Worm (Caenorhabditis elegans) whole organism, L1 larva: ENCODE results near the gene pgap-1.

ENCODE experiments used
- C16A3.4 ChIP-seq: fragments of 150-350 bp; optimal IDR thresholded peaks from 2 replicates; lab custom pipeline; 2014; ENCODE audit warnings: missing biosample characterization, missing genetic modification characterization
- Y116A8C.19 ChIP-seq: sonication (generic microtip); optimal IDR thresholded peaks from 2 replicates; lab custom pipeline; 2016; ENCODE audit warnings: missing compliant biosample characterization, missing genetic modification characterization, borderline replicate concordance
- aha-1 ChIP-seq: fragments of 150-350 bp; optimal IDR thresholded peaks from 2 replicates; lab custom pipeline; 2014; ENCODE audit warnings: missing biosample characterization, missing genetic modification characterization
- ceh-63 ChIP-seq: fragments of 200-800 bp; sonication (Bioruptor generic); optimal IDR thresholded peaks from 2 replicates; lab custom pipeline; 2018; ENCODE audit warnings: mild to moderate bottlenecking, missing genetic modification characterization, missing compliant biosample characterization
- ceh-82 ChIP-seq, 3 experiments: fragments of 150-350 bp in 1 of 3; sonication (generic microtip) in 2 of 3; optimal IDR thresholded peaks; 2 replicates each; lab custom pipeline; 2014 to 2017; ENCODE audit warnings: missing biosample characterization in 3 of 3, missing genetic modification characterization in 3 of 3
- ceh-90 ChIP-seq: sonication (generic microtip); optimal IDR thresholded peaks from 2 replicates; lab custom pipeline; 2016; ENCODE audit warnings: missing genetic modification characterization, missing compliant biosample characterization
- dsc-1 ChIP-seq: sonication (generic microtip); optimal IDR thresholded peaks from 2 replicates; lab custom pipeline; 2016; ENCODE audit warnings: mild to moderate bottlenecking, missing genetic modification characterization, missing compliant biosample characterization
- egl-13 ChIP-seq: sonication (generic microtip); optimal IDR thresholded peaks from 2 replicates; lab custom pipeline; 2016; ENCODE audit warnings: missing genotype, missing genetic modification reagents, missing genetic modification characterization, missing compliant biosample characterization
- elt-2 ChIP-seq: sonication (generic microtip); optimal IDR thresholded peaks from 2 replicates; lab custom pipeline; 2016; ENCODE audit warnings: missing genetic modification characterization, mild to moderate bottlenecking, inconsistent platforms, missing compliant biosample characterization, missing genetic modification reagents
- elt-3 ChIP-seq, 6 experiments: fragments of 150-350 bp in 1 of 6; sonication (generic microtip); optimal IDR thresholded peaks; 2 replicates each; lab custom pipeline; 2017 to 2018; ENCODE audit warnings: missing biosample characterization in 6 of 6, missing genetic modification characterization in 6 of 6, inconsistent platforms in 1 of 6
- fkh-8 ChIP-seq: sonication (generic microtip); optimal IDR thresholded peaks from 2 replicates; lab custom pipeline; 2016; ENCODE audit warnings: mild to moderate bottlenecking, missing genetic modification characterization, missing compliant biosample characterization
- hlh-17 ChIP-seq: fragments of 200-800 bp; sonication (Bioruptor generic); optimal IDR thresholded peaks from 2 replicates; lab custom pipeline; 2018; ENCODE audit warnings: missing genetic modification characterization, mild to moderate bottlenecking, missing compliant biosample characterization, moderate library complexity, borderline replicate concordance
- hlh-4 ChIP-seq: sonication (generic microtip); optimal IDR thresholded peaks from 2 replicates; lab custom pipeline; 2016; ENCODE audit warnings: mild to moderate bottlenecking, missing genetic modification characterization, missing compliant biosample characterization
- hpl-2 ChIP-seq: fragments of 150-350 bp; optimal IDR thresholded peaks from 2 replicates; lab custom pipeline; 2014; ENCODE audit warnings: missing biosample characterization, missing genetic modification reagents, missing genetic modification characterization
- jun-1 ChIP-seq: fragments of 150-350 bp; optimal IDR thresholded peaks from 2 replicates; lab custom pipeline; 2014; ENCODE audit warnings: missing biosample characterization, missing genetic modification reagents, missing genetic modification characterization
- lin-13 ChIP-seq: fragments of 150-350 bp; optimal IDR thresholded peaks from 2 replicates; lab custom pipeline; 2014; ENCODE audit warnings: missing biosample characterization, missing genetic modification reagents, missing genetic modification characterization
- lin-14 ChIP-seq: fragments of 200-800 bp; sonication (Bioruptor generic); optimal IDR thresholded peaks from 2 replicates; lab custom pipeline; 2018; ENCODE audit warnings: mild to moderate bottlenecking, missing genetic modification characterization, moderate library complexity, missing compliant biosample characterization
- lin-15B ChIP-seq: fragments of 150-350 bp; sonication (generic microtip); optimal IDR thresholded peaks from 3 replicates; lab custom pipeline; 2014; ENCODE audit warnings: missing biosample characterization, missing genetic modification characterization
- lir-3 ChIP-seq: sonication (generic microtip); optimal IDR thresholded peaks from 2 replicates; lab custom pipeline; 2016; ENCODE audit warnings: mild to moderate bottlenecking, missing genetic modification characterization, moderate library complexity, missing compliant biosample characterization; ENCODE audit not compliant: poor library complexity
- lsy-2 ChIP-seq, 2 experiments: fragments of 150-350 bp; optimal IDR thresholded peaks; 2 replicates each; lab custom pipeline; 2014; ENCODE audit warnings: missing biosample characterization in 2 of 2, missing genetic modification characterization in 2 of 2
- nhr-11 ChIP-seq: fragments of 150-350 bp; optimal IDR thresholded peaks from 2 replicates; lab custom pipeline; 2014; ENCODE audit warnings: missing biosample characterization, missing genetic modification characterization
- nhr-12 ChIP-seq: sonication (generic microtip); optimal IDR thresholded peaks from 2 replicates; lab custom pipeline; 2017; ENCODE audit warnings: missing biosample characterization, missing genetic modification characterization
- nhr-28 ChIP-seq: fragments of 150-350 bp; optimal IDR thresholded peaks from 2 replicates; lab custom pipeline; 2014; ENCODE audit warnings: missing biosample characterization, missing genetic modification characterization
- nhr-47 ChIP-seq: sonication (generic microtip); optimal IDR thresholded peaks from 2 replicates; lab custom pipeline; 2016; ENCODE audit warnings: mild to moderate bottlenecking, missing genetic modification characterization, moderate library complexity, missing compliant biosample characterization
- nhr-71 ChIP-seq: sonication (generic microtip); optimal IDR thresholded peaks from 2 replicates; lab custom pipeline; 2016; ENCODE audit warnings: mild to moderate bottlenecking, missing genetic modification characterization, moderate library complexity, missing compliant biosample characterization
- nhr-85 ChIP-seq: sonication (generic microtip); peaks from one replicate; lab custom pipeline; 2016; ENCODE audit warnings: missing genetic modification characterization, inconsistent platforms, missing compliant biosample characterization
- nhr-90 ChIP-seq: sonication (generic microtip); optimal IDR thresholded peaks from 2 replicates; lab custom pipeline; 2016; ENCODE audit warnings: mild to moderate bottlenecking, missing genetic modification characterization, missing compliant biosample characterization; ENCODE audit not compliant: poor library complexity
- pag-3 ChIP-seq: sonication (generic microtip); optimal IDR thresholded peaks from 2 replicates; lab custom pipeline; 2017; ENCODE audit warnings: missing genetic modification characterization, mild to moderate bottlenecking, missing compliant biosample characterization, antibody characterized with exemption, borderline replicate concordance; ENCODE audit not compliant: insufficient read depth
- pqm-1 ChIP-seq: sonication (generic microtip); optimal IDR thresholded peaks from 3 replicates; lab custom pipeline; 2017; ENCODE audit warnings: missing biosample characterization, missing genetic modification characterization
- rnt-1 ChIP-seq: sonication (generic microtip); optimal IDR thresholded peaks from 2 replicates; lab custom pipeline; 2016; ENCODE audit warnings: mild to moderate bottlenecking, missing genetic modification characterization, moderate library complexity, missing compliant biosample characterization
- skn-1 ChIP-seq: fragments of 150-350 bp; optimal IDR thresholded peaks from 2 replicates; lab custom pipeline; 2014; ENCODE audit warnings: missing biosample characterization, missing genetic modification characterization
- snu-23 ChIP-seq: sonication (generic microtip); optimal IDR thresholded peaks from 2 replicates; lab custom pipeline; 2016; ENCODE audit warnings: missing genetic modification characterization, missing compliant biosample characterization
- sptf-1 ChIP-seq: fragments of 150-350 bp; optimal IDR thresholded peaks from 2 replicates; lab custom pipeline; 2014; ENCODE audit warnings: missing biosample characterization, missing genetic modification characterization
- sup-37 ChIP-seq: fragments of 200-800 bp; sonication (Bioruptor generic); optimal IDR thresholded peaks from 2 replicates; lab custom pipeline; 2018; ENCODE audit warnings: mild to moderate bottlenecking, missing genetic modification characterization, missing compliant biosample characterization
- swsn-7 ChIP-seq: sonication (generic microtip); optimal IDR thresholded peaks from 2 replicates; lab custom pipeline; 2016; ENCODE audit warnings: missing genetic modification characterization, missing compliant biosample characterization
- tbx-2 ChIP-seq: sonication (generic microtip); optimal IDR thresholded peaks from 2 replicates; lab custom pipeline; 2016; ENCODE audit warnings: missing genetic modification characterization, missing compliant biosample characterization
- tlp-1 ChIP-seq: fragments of 150-350 bp; optimal IDR thresholded peaks from 2 replicates; lab custom pipeline; 2014; ENCODE audit warnings: missing biosample characterization, missing genetic modification characterization
- unc-130 ChIP-seq: fragments of 150-350 bp; optimal IDR thresholded peaks from 2 replicates; lab custom pipeline; 2017; ENCODE audit warnings: missing biosample characterization, missing genetic modification characterization, inconsistent platforms
- unc-86 ChIP-seq: sonication (generic microtip); optimal IDR thresholded peaks from 2 replicates; lab custom pipeline; 2016; ENCODE audit warnings: missing genetic modification characterization, missing compliant biosample characterization
- unc-98 ChIP-seq: fragments of 200-800 bp; sonication (Bioruptor generic); IDR thresholded peaks from 2 replicates; pipeline ENCODE4 v1.3.6; 2022; ENCODE audit warnings: missing genetic modification characterization, missing compliant biosample characterization
- vab-15 ChIP-seq: sonication (generic microtip); optimal IDR thresholded peaks from 2 replicates; lab custom pipeline; 2017; ENCODE audit warnings: missing genotype, mild to moderate bottlenecking, missing genetic modification characterization, missing compliant biosample characterization
- zag-1 ChIP-seq: fragments of 150-350 bp; optimal IDR thresholded peaks from 2 replicates; lab custom pipeline; 2014; ENCODE audit warnings: missing biosample characterization, missing genetic modification characterization
- zip-4 ChIP-seq: fragments of 200-800 bp; sonication (Bioruptor generic); optimal IDR thresholded peaks from 2 replicates; lab custom pipeline; 2018; ENCODE audit warnings: mild to moderate bottlenecking, missing genetic modification characterization, moderate library complexity, missing compliant biosample characterization
- ztf-11 ChIP-seq, 2 experiments: sonication (generic microtip); optimal IDR thresholded peaks; 2 replicates each; lab custom pipeline; 2016 to 2017; ENCODE audit warnings: missing genetic modification characterization in 2 of 2, missing biosample characterization in 1 of 2, missing compliant biosample characterization in 1 of 2

The pgap-1 gene

ce11 chrV:11268791-11269190, 27.1 kb downstream of the pgap-1 start, which contains the start of gene str-115:
Gene str-115 (plus strand): TSS chrV:11269091.
- TF ChIP-seq tlp-1 (tag; lab: Kevin White, UChicago) (no peak), sptf-1 (tag; lab: Kevin White, UChicago) (no peak), fkh-8 (no peak), lsy-2 (tag; optimal IDR thresholded peaks at IDR 0.05; lab: Kevin White, UChicago) (no peak), lin-15B (tag; lab: Kevin White, UChicago) (no peak), nhr-11 (tag; lab: Kevin White, UChicago) (no peak), sup-37 (GFP tag; lab: Kevin White, UChicago) (no peak), ceh-90 (tag; lab: Kevin White, UChicago) (no peak), ceh-63 (GFP tag; lab: Kevin White, UChicago) (no peak), lin-14 (GFP tag; lab: Kevin White, UChicago) (no peak), pqm-1 (no peak), nhr-85 (tag; lab: Kevin White, UChicago) (no peak), hlh-17 (GFP tag; lab: Kevin White, UChicago) (no peak), elt-3 (tag; optimal IDR thresholded peaks at IDR 0.05; lab: Kevin White, UChicago) (no peak), dsc-1 (tag; lab: Kevin White, UChicago) (no peak)
- TF ChIP-seq, all 84 proteins: peak for 0

DNA sequence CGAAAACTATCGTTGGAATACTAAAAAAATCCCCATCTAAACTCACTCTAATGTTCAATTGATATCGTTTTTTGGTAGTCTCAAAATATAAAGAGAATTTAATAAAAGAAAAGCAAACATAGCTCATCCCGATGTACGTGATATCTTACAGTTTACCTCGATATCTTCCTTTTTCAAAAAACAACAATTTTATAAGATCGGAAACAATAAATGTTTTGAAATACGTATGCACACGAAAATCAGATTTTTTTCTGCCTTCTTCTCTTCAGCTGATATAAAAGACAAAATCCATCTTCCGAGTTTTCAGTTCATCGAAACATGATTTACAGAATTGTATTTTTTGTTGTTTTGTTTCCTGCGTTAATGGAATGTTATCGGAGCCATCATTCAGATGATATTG, 29.4 kb downstream of the pgap-1 start, which contains the start of gene clec-222:
clec-222 (plus strand) TSS at position 301 of the 400 bp plus-strand sequence.
- TF ChIP-seq hpl-2 (GFP tag; lab: Kevin White, UChicago) (no peak), swsn-7 (tag; lab: Kevin White, UChicago) (no peak), C16A3.4 (tag; lab: Kevin White, UChicago) (no peak), aha-1 (tag; lab: Kevin White, UChicago) (no peak), nhr-11 (tag; lab: Kevin White, UChicago) (no peak), unc-130 (tag; lab: Kevin White, UChicago) (no peak), lsy-2 (tag; optimal IDR thresholded peaks at IDR 0.05; lab: Kevin White, UChicago) (no peak), zip-4 (no peak), skn-1 (no peak), nhr-12 (tag; lab: Kevin White, UChicago) (no peak), ceh-82 (tag; optimal IDR thresholded peaks at IDR 0.05; lab: Kevin White, UChicago) (no peak), lin-13 (GFP tag; lab: Kevin White, UChicago) (no peak), egl-13 (tag; lab: Kevin White, UChicago) (no peak), jun-1 (tag; lab: Kevin White, UChicago) (no peak)

ce11 chrV:11272848-11273247, 31.2 kb downstream of the pgap-1 start, which contains the start of gene clec-223:
Gene clec-223 (plus strand): TSS chrV:11273148.
- TF ChIP-seq nhr-90 (tag; lab: Kevin White, UChicago) (no peak), nhr-12 (tag; lab: Kevin White, UChicago) (no peak), lir-3 (tag; lab: Kevin White, UChicago) (no peak), nhr-47 (tag; lab: Kevin White, UChicago) (no peak), rnt-1 (no peak), tlp-1 (tag; lab: Kevin White, UChicago) (no peak), vab-15 (no peak)

DNA sequence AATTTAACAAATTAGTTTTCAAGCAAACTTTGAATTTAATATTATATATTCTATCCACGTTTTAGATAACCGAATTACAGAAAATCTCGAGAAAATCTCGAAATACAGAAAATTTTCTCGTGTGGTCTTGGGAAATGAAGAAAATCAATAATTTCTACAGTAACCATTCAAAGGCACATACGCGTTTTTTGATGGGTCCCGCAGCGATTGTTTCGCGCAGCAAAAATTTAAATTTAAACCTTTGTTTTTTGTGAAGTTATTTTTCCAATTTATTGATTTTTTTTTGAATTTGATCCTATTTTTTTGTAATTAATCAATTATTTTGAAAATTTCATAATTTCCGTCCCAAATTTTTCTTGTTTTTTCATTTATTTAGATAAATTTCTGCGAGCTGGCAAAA, 37.9 kb downstream of the pgap-1 start:
- TF ChIP-seq ceh-82 (tag; optimal IDR thresholded peaks at IDR 0.05; lab: Kevin White, UChicago) = no peak
- no peak for TF ChIP-seq zag-1 (tag; lab: Kevin White, UChicago)
- no peak for TF ChIP-seq unc-98
- no peak for TF ChIP-seq ztf-11 (tag; optimal IDR thresholded peaks at IDR 0.05; lab: Kevin White, UChicago)
- no peak for TF ChIP-seq lin-14 (GFP tag; lab: Kevin White, UChicago)
- no peak for TF ChIP-seq pag-3 (tag; lab: Kevin White, UChicago)
- TF ChIP-seq nhr-28 (tag; lab: Kevin White, UChicago) = no peak
- TF ChIP-seq nhr-11 (tag; lab: Kevin White, UChicago) = no peak
- no peak for TF ChIP-seq nhr-71 (tag; lab: Kevin White, UChicago)
- no peak for TF ChIP-seq nhr-47 (tag; lab: Kevin White, UChicago)
- no peak for TF ChIP-seq elt-2
- no peak for TF ChIP-seq zip-4
- TF ChIP-seq snu-23 (GFP tag; lab: Kevin White, UChicago) = no peak
- no peak for TF ChIP-seq tbx-2 (tag; lab: Kevin White, UChicago)
- TF ChIP-seq Y116A8C.19 = no peak
- TF ChIP-seq aha-1 (tag; lab: Kevin White, UChicago) = no peak
- no peak for TF ChIP-seq hlh-4 (tag; lab: Kevin White, UChicago)
- no peak for TF ChIP-seq unc-86 (tag; lab: Kevin White, UChicago)
- no peak for TF ChIP-seq nhr-85 (tag; lab: Kevin White, UChicago)
